Worm (Caenorhabditis elegans) whole organism, L2 larva: Measurements from ENCODE around the gene F23A7.3.
A peak's percentile ranks its signal among the peaks of the same experiment; 100 is the strongest.

Experiments
- F13H6.1 ChIP-seq: sonication (generic microtip); optimal IDR thresholded peaks from 2 replicates; lab custom pipeline; 2016; ENCODE audit warnings: missing genetic modification characterization, missing compliant biosample characterization
- aly-2 ChIP-seq: fragments of 150-350 bp; optimal IDR thresholded peaks from 2 replicates; lab custom pipeline; 2014; ENCODE audit warnings: missing biosample characterization, missing genetic modification characterization
- blmp-1 ChIP-seq: sonication (generic microtip); optimal IDR thresholded peaks from 2 replicates; lab custom pipeline; 2017; ENCODE audit warnings: missing genetic modification characterization, mild to moderate bottlenecking, missing compliant biosample characterization, antibody characterized with exemption, moderate library complexity; ENCODE audit not compliant: insufficient read depth
- elt-3 ChIP-seq: sonication (generic microtip); optimal IDR thresholded peaks from 2 replicates; lab custom pipeline; 2017; ENCODE audit warnings: missing biosample characterization, missing genetic modification characterization
- lin-39 ChIP-seq: fragments of 150-350 bp; optimal IDR thresholded peaks from 2 replicates; lab custom pipeline; 2014; ENCODE audit warnings: missing biosample characterization, missing genetic modification reagents, missing genetic modification characterization
- skn-1 ChIP-seq: sonication (generic microtip); optimal IDR thresholded peaks from 2 replicates; lab custom pipeline; 2017; ENCODE audit warnings: missing biosample characterization, missing genetic modification characterization
- ztf-4 ChIP-seq: fragments of 150-350 bp; optimal IDR thresholded peaks from 2 replicates; lab custom pipeline; 2014; ENCODE audit warnings: missing biosample characterization, missing genetic modification characterization

DNA sequence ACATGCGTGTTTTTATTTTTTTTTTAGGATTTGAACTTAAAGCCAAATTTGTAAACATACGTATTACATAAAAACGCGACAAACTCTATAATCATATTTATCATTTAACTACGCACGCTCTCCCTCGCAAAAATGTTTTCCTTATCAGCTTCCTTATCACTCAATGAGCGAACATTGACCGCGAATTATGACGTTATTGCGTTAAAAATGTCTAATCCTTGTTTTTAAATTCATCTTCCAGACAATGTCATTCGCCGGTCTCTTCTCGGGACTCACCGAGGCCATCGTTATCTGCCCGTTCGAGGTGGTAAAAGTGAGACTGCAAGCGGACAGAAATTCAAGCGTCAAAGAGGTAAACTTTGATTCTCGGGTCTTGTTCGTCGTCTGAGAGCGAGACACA, 27.2 kb upstream of the F23A7.3 start:
- TF ChIP-seq blmp-1 (tag; lab: Kevin White, UChicago) (no peak), F13H6.1 (peak; percentile 79), skn-1 (tag; lab: Kevin White, UChicago) (peak; percentile 10), lin-39 (tag; lab: Kevin White, UChicago) (no peak), elt-3 (tag; lab: Kevin White, UChicago) (no peak), ztf-4 (tag; lab: Kevin White, UChicago) (no peak), aly-2 (tag; lab: Kevin White, UChicago) (no peak)
